Worm (Caenorhabditis elegans): ENCODE results near the gene irld-19.

DNA sequence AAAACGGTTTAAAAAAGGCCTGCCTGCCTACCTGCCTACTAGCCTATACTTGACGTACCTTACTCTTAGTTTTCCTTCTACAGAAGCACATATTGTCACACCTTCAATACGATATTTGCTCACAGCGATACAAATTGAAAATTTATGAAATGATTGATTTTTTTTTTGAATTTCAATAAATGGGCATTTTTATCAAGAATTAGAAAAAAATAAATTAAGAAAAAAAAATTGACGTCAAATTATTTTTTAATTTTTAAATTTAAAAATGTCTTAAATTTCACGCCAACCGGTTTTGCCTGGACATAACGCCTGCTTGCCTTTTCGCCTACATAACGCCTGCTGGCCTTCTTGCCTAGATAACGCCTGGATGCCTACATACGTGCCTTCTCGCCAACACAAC lies 42.6 kb upstream of the irld-19 start, which contains the start of gene BE10.5:
- TF ChIP-seq cog-1 (tag; optimal IDR thresholded peaks at IDR 0.05) (no peak), flt-1 (GFP tag; IDR thresholded peaks at IDR 0.05) (no peak), klf-2 (GFP tag; conservative IDR thresholded peaks at IDR 0.05) (no peak), tab-1 (GFP tag; IDR thresholded peaks at IDR 0.05) (no peak)

Data from whole organism, midembryonic.